Fruit fly (Drosophila melanogaster) whole organism, embryonic: ENCODE measurements around the gene CG31897.

Experiments used
- Abd-B ChIP-seq: fragments of 200-800 bp; sonication (Bioruptor generic); optimal IDR thresholded peaks from 2 replicates; lab custom pipeline; 2018; ENCODE audit warnings: missing biosample characterization, mild to moderate bottlenecking, missing genetic modification characterization, moderate library complexity
- Antp ChIP-seq: fragments of 200-800 bp; sonication (Bioruptor generic); optimal IDR thresholded peaks from 3 replicates; lab custom pipeline; 2016; ENCODE audit warnings: missing biosample characterization, missing genetic modification characterization
- CG10959 ChIP-seq: fragments of 200-800 bp; sonication (Bioruptor generic); IDR thresholded peaks from 2 replicates; pipeline ENCODE4 v1.3.6; 2022; ENCODE audit warnings: missing biosample characterization, missing genetic modification characterization
- CG11093 ChIP-seq: fragments of 200-800 bp; sonication (Bioruptor generic); IDR thresholded peaks from 3 replicates; pipeline ENCODE4 v1.3.6; 2022; ENCODE audit warnings: missing biosample characterization, missing genetic modification characterization
- CG12219 ChIP-seq: fragments of 200-800 bp; sonication (Bioruptor generic); optimal IDR thresholded peaks from 3 replicates; lab custom pipeline; 2018; ENCODE audit warnings: missing biosample characterization, mild to moderate bottlenecking, missing genetic modification characterization
- CG12391 ChIP-seq: fragments of 200-800 bp; sonication (Bioruptor generic); optimal IDR thresholded peaks from 3 replicates; lab custom pipeline; 2018; ENCODE audit warnings: missing biosample characterization, mild to moderate bottlenecking, missing genetic modification characterization, moderate library complexity
- CG13123 ChIP-seq: fragments of 200-800 bp; sonication (Bioruptor generic); optimal IDR thresholded peaks from 2 replicates; lab custom pipeline; 2016; ENCODE audit warnings: missing biosample characterization, missing genetic modification characterization
- CG14667 ChIP-seq: fragments of 200-800 bp; sonication (Bioruptor generic); IDR thresholded peaks from 2 replicates; pipeline ENCODE4 v1.3.6; 2022; ENCODE audit warnings: missing biosample characterization, missing genetic modification characterization
- CG17829 ChIP-seq: fragments of 200-800 bp; optimal IDR thresholded peaks from 2 replicates; lab custom pipeline; 2019; ENCODE audit warnings: missing biosample characterization, mild to moderate bottlenecking, missing genetic modification characterization, moderate library complexity
- CG18764 ChIP-seq: fragments of 200-800 bp; sonication (Bioruptor generic); optimal IDR thresholded peaks from 3 replicates; lab custom pipeline; 2016; ENCODE audit warnings: missing biosample characterization, missing genetic modification characterization
- CG31224 ChIP-seq: fragments of 200-800 bp; sonication (Bioruptor generic); IDR thresholded peaks from 2 replicates; pipeline ENCODE4 v1.3.6; 2022; ENCODE audit warnings: missing biosample characterization, missing genetic modification characterization
- CG33557 ChIP-seq: fragments of 200-800 bp; sonication (Bioruptor generic); optimal IDR thresholded peaks from 2 replicates; lab custom pipeline; 2019; ENCODE audit warnings: missing biosample characterization, mild to moderate bottlenecking, missing genetic modification characterization, moderate library complexity
- CG3407 ChIP-seq: fragments of 200-800 bp; sonication (Bioruptor generic); optimal IDR thresholded peaks from 2 replicates; lab custom pipeline; 2018; ENCODE audit warnings: missing biosample characterization, mild to moderate bottlenecking, missing genetic modification characterization
- CG4360 ChIP-seq: fragments of 200-800 bp; sonication (Bioruptor generic); IDR thresholded peaks from 2 replicates; pipeline ENCODE4 v1.3.6; 2022; ENCODE audit warnings: missing biosample characterization, missing genetic modification characterization
- CG7556 ChIP-seq: fragments of 200-800 bp; sonication (Bioruptor generic); optimal IDR thresholded peaks from 2 replicates; lab custom pipeline; 2017; ENCODE audit warnings: missing biosample characterization, mild to moderate bottlenecking, missing genetic modification characterization
- CG9215 ChIP-seq: fragments of 200-800 bp; sonication (Bioruptor generic); IDR thresholded peaks from 2 replicates; pipeline ENCODE4 v1.3.6; 2022; ENCODE audit warnings: missing biosample characterization, missing genetic modification characterization
- CG9876 ChIP-seq: fragments of 200-800 bp; sonication (Bioruptor generic); optimal IDR thresholded peaks from 2 replicates; lab custom pipeline; 2016; ENCODE audit warnings: missing biosample characterization, missing genetic modification characterization
- CHES-1-like ChIP-seq: fragments of 200-800 bp; sonication (Bioruptor generic); optimal IDR thresholded peaks from 2 replicates; lab custom pipeline; 2016; ENCODE audit warnings: missing biosample characterization, missing genetic modification characterization
- Chrac-16 ChIP-seq: fragments of 200-800 bp; sonication (Bioruptor generic); optimal IDR thresholded peaks from 3 replicates; lab custom pipeline; 2016; ENCODE audit warnings: missing biosample characterization, missing genetic modification characterization
- Dll ChIP-seq: fragments of 200-800 bp; sonication (Bioruptor generic); IDR thresholded peaks from 4 replicates; pipeline ENCODE4 v1.3.6; 2022; ENCODE audit warnings: missing biosample characterization, missing genetic modification characterization; ENCODE audit not compliant: partially characterized antibody
- Doc3 ChIP-seq: fragments of 200-800 bp; sonication (Bioruptor generic); IDR thresholded peaks from 3 replicates; pipeline ENCODE4 v1.3.6; 2022; ENCODE audit warnings: missing biosample characterization, missing genetic modification characterization; ENCODE audit not compliant: partially characterized antibody
- H15 ChIP-seq: fragments of 200-800 bp; sonication (Bioruptor generic); IDR thresholded peaks from 3 replicates; pipeline ENCODE4 v1.3.6; 2022; ENCODE audit warnings: missing biosample characterization, missing genetic modification characterization
- HLH54F ChIP-seq: fragments of 200-800 bp; sonication (Bioruptor generic); optimal IDR thresholded peaks from 3 replicates; lab custom pipeline; 2016; ENCODE audit warnings: missing biosample characterization, missing genetic modification characterization
- Hr39 ChIP-seq: fragments of >200 bp; optimal IDR thresholded peaks from 2 replicates; lab custom pipeline; 2017
- Kr ChIP-seq: fragments of 200-800 bp; sonication (Bioruptor generic); optimal IDR thresholded peaks from 2 replicates; lab custom pipeline; 2017; ENCODE audit warnings: missing biosample characterization, mild to moderate bottlenecking, missing genetic modification characterization
- Meics ChIP-seq: fragments of 200-800 bp; sonication (Bioruptor generic); optimal IDR thresholded peaks from 2 replicates; lab custom pipeline; 2017; ENCODE audit warnings: missing biosample characterization, mild to moderate bottlenecking, missing genetic modification characterization
- Myb ChIP-seq: fragments of 200-800 bp; sonication (Bioruptor generic); optimal IDR thresholded peaks from 2 replicates; lab custom pipeline; 2016; ENCODE audit warnings: missing biosample characterization, missing genetic modification characterization
- Nf-YB ChIP-seq: fragments of 200-800 bp; sonication (Bioruptor generic); optimal IDR thresholded peaks from 3 replicates; lab custom pipeline; 2019; ENCODE audit warnings: missing biosample characterization, mild to moderate bottlenecking, missing genetic modification characterization, moderate library complexity
- Sox100B ChIP-seq: fragments of 200-800 bp; sonication (Bioruptor generic); optimal IDR thresholded peaks from 3 replicates; lab custom pipeline; 2018; ENCODE audit warnings: missing biosample characterization, mild to moderate bottlenecking, missing genetic modification characterization
- Spps ChIP-seq: fragments of 200-800 bp; sonication (Bioruptor generic); optimal IDR thresholded peaks from 2 replicates; lab custom pipeline; 2018; ENCODE audit warnings: missing biosample characterization, mild to moderate bottlenecking, missing genetic modification characterization
- ac ChIP-seq: fragments of 200-800 bp; sonication (Bioruptor generic); optimal IDR thresholded peaks from 3 replicates; lab custom pipeline; 2017; ENCODE audit warnings: missing biosample characterization, mild to moderate bottlenecking, missing genetic modification characterization
- amos ChIP-seq: fragments of 200-800 bp; sonication (Bioruptor generic); IDR thresholded peaks from 2 replicates; pipeline ENCODE4 v1.3.6; 2022; ENCODE audit warnings: missing biosample characterization, missing genetic modification characterization; ENCODE audit not compliant: partially characterized antibody
- cato ChIP-seq: fragments of 200-800 bp; sonication (Bioruptor generic); optimal IDR thresholded peaks from 2 replicates; lab custom pipeline; 2016; ENCODE audit warnings: missing biosample characterization, missing genetic modification characterization, borderline replicate concordance
- caup ChIP-seq: fragments of 200-800 bp; sonication (Bioruptor generic); optimal IDR thresholded peaks from 3 replicates; lab custom pipeline; 2017; ENCODE audit warnings: missing biosample characterization, mild to moderate bottlenecking, missing genetic modification characterization, moderate library complexity; ENCODE audit not compliant: severe bottlenecking
- cg ChIP-seq: fragments of 200-800 bp; sonication (Bioruptor generic); optimal IDR thresholded peaks from 3 replicates; lab custom pipeline; 2019; ENCODE audit warnings: missing biosample characterization, mild to moderate bottlenecking, missing genetic modification characterization, moderate library complexity
- chn ChIP-seq: fragments of 200-800 bp; sonication (Bioruptor generic); optimal IDR thresholded peaks from 2 replicates; lab custom pipeline; 2016; ENCODE audit warnings: missing biosample characterization, missing genetic modification characterization
- ci ChIP-seq: fragments of 200-800 bp; sonication (Bioruptor generic); IDR thresholded peaks from 3 replicates; pipeline ENCODE4 v1.3.6; 2022; ENCODE audit warnings: missing biosample characterization, missing genetic modification characterization
- cwo ChIP-seq: fragments of 200-800 bp; sonication (Bioruptor generic); optimal IDR thresholded peaks from 3 replicates; lab custom pipeline; 2017; ENCODE audit warnings: missing biosample characterization, missing genetic modification characterization, mild to moderate bottlenecking, moderate library complexity, missing genetic modification reagents
- dati ChIP-seq: fragments of 200-800 bp; sonication (Bioruptor generic); IDR thresholded peaks from 2 replicates; pipeline ENCODE4 v1.3.6; 2022; ENCODE audit warnings: missing biosample characterization, missing genetic modification characterization
- exex ChIP-seq: fragments of 200-800 bp; sonication (Bioruptor generic); optimal IDR thresholded peaks from 4 replicates; lab custom pipeline; 2018; ENCODE audit warnings: missing biosample characterization, mild to moderate bottlenecking, missing genetic modification characterization, moderate library complexity
- fru ChIP-seq: fragments of >200 bp; optimal IDR thresholded peaks from 2 replicates; lab custom pipeline; 2017
- gsb ChIP-seq: fragments of 200-800 bp; sonication (Bioruptor generic); IDR thresholded peaks from 2 replicates; pipeline ENCODE4 v1.3.6; 2022; ENCODE audit warnings: missing biosample characterization, missing genetic modification characterization
- ken ChIP-seq: fragments of 200-800 bp; sonication (Bioruptor generic); IDR thresholded peaks from 3 replicates; pipeline ENCODE4 v1.3.6; 2022; ENCODE audit warnings: missing biosample characterization, missing genetic modification characterization
- knrl ChIP-seq: fragments of 200-800 bp; sonication (Bioruptor generic); IDR thresholded peaks from 3 replicates; pipeline ENCODE4 v1.3.6; 2022; ENCODE audit warnings: missing biosample characterization, missing genetic modification characterization; ENCODE audit not compliant: partially characterized antibody
- nom ChIP-seq: fragments of 200-800 bp; sonication (Bioruptor generic); optimal IDR thresholded peaks from 2 replicates; lab custom pipeline; 2017; ENCODE audit warnings: missing biosample characterization, missing genetic modification characterization, mild to moderate bottlenecking, moderate library complexity, missing genetic modification reagents
- pan ChIP-seq, 4 experiments: fragments of >200 bp in 3 of 4; fragments of 200-800 bp in 1 of 4; sonication (Bioruptor generic) in 1 of 4; optimal IDR thresholded peaks in 3 of 4; IDR thresholded peaks in 1 of 4; 2 replicates each; pipeline versions ENCODE4 v1.3.6 to Lab custom; 2017 to 2022; ENCODE audit warnings: missing biosample characterization in 2 of 4, missing genetic modification characterization in 2 of 4, mixed read lengths in 1 of 4
- rib ChIP-seq: fragments of 200-800 bp; sonication (Bioruptor generic); IDR thresholded peaks from 2 replicates; pipeline ENCODE4 v1.3.6; 2022; ENCODE audit warnings: missing biosample characterization, missing genetic modification characterization
- sens-2 ChIP-seq: fragments of 200-800 bp; sonication (Bioruptor generic); IDR thresholded peaks from 2 replicates; pipeline ENCODE4 v1.3.6; 2022; ENCODE audit warnings: missing biosample characterization, missing genetic modification characterization
- so ChIP-seq: fragments of 200-800 bp; sonication (Bioruptor generic); IDR thresholded peaks from 3 replicates; pipeline ENCODE4 v1.3.6; 2022; ENCODE audit warnings: missing biosample characterization, missing genetic modification characterization
- trem ChIP-seq: fragments of 200-800 bp; optimal IDR thresholded peaks from 3 replicates; lab custom pipeline; 2019; ENCODE audit warnings: missing biosample characterization, mild to moderate bottlenecking, missing genetic modification characterization, moderate library complexity
- tx ChIP-seq: fragments of 200-800 bp; sonication (Bioruptor generic); optimal IDR thresholded peaks from 2 replicates; lab custom pipeline; 2016; ENCODE audit warnings: missing biosample characterization, missing genetic modification characterization

Gene CG31897

dm6 chr2L:8485562-8485961 lies 43.3 kb downstream of the CG31897 start (continued):
- TF ChIP-seq cwo (GFP tag; lab: Kevin White, UChicago), result no peak
- TF ChIP-seq cato (GFP tag; lab: Kevin White, UChicago), result no peak
- no peak for TF ChIP-seq tx (GFP tag; lab: Kevin White, UChicago)
- no peak for TF ChIP-seq Hr39 (lab: Kevin White, UChicago)
- no peak for TF ChIP-seq caup (GFP tag; lab: Kevin White, UChicago)
- no peak for TF ChIP-seq CG13123 (GFP tag; lab: Kevin White, UChicago)
- TF ChIP-seq CG7556 (GFP tag; lab: Kevin White, UChicago), result no peak
- no peak for TF ChIP-seq cg (GFP tag; lab: Kevin White, UChicago)
- no peak for TF ChIP-seq H15 (GFP tag; lab: Robert Waterston, UW)
- TF ChIP-seq Dll, result 0 out of 4 replicates have a peak, but pooled peaks have one; percentile 26
- TF ChIP-seq exex (tag; lab: Kevin White, UChicago), result peak; percentile 37
- TF ChIP-seq amos (GFP tag; lab: Robert Waterston, UW), result peak; percentile 63
- TF ChIP-seq Nf-YB (GFP tag; lab: Kevin White, UChicago), result no peak
- TF ChIP-seq CG33557, result no peak
- no peak for TF ChIP-seq CG14667 (GFP tag; lab: Robert Waterston, UW)
- TF ChIP-seq ac (GFP tag; lab: Kevin White, UChicago), result no peak
- TF ChIP-seq ci, result peak; percentile 24; the same call in 1 of the 3 replicates
- no peak for TF ChIP-seq nom (GFP tag; lab: Kevin White, UChicago)
- TF ChIP-seq gsb (GFP tag; lab: Robert Waterston, UW), result no peak
- TF ChIP-seq pan (optimal IDR thresholded peaks at IDR 0.05; lab: Kevin White, UChicago), result no peak
- peak in 1 of 2 experiments; percentile 11 for TF ChIP-seq pan (GFP tag; optimal IDR thresholded peaks at IDR 0.05 in 1 of 2, IDR thresholded peaks at IDR 0.05 in 1 of 2)
- no peak for TF ChIP-seq Spps (tag; lab: Kevin White, UChicago)
- no peak for TF ChIP-seq CG12391 (tag; lab: Kevin White, UChicago)
- no peak for TF ChIP-seq CG11093 (GFP tag; lab: Robert Waterston, UW)
- no peak for TF ChIP-seq so (GFP tag; lab: Robert Waterston, UW)
- no peak for TF ChIP-seq Meics (GFP tag; lab: Kevin White, UChicago)
- no peak for TF ChIP-seq Abd-B (GFP tag; lab: Kevin White, UChicago)
- TF ChIP-seq CG9876 (GFP tag; lab: Kevin White, UChicago), result no peak
- no peak for TF ChIP-seq sens-2
- TF ChIP-seq ken (GFP tag; lab: Robert Waterston, UW), result no peak
- TF ChIP-seq dati (GFP tag; lab: Robert Waterston, UW), result no peak
- no peak for TF ChIP-seq trem (tag; lab: Kevin White, UChicago)
- TF ChIP-seq CG18764 (GFP tag; lab: Kevin White, UChicago), result no peak
- TF ChIP-seq CG12219 (GFP tag; lab: Kevin White, UChicago), result no peak
- no peak for TF ChIP-seq chn (GFP tag; lab: Kevin White, UChicago)
- TF ChIP-seq rib (GFP tag; lab: Robert Waterston, UW), result no peak
- no peak for TF ChIP-seq CG4360
- no peak for TF ChIP-seq HLH54F (GFP tag; lab: Kevin White, UChicago)
- peak; percentile 6 for TF ChIP-seq CG17829 (tag; lab: Kevin White, UChicago)
- no peak for TF ChIP-seq fru (lab: Kevin White, UChicago)
- TF ChIP-seq Kr (GFP tag; lab: Kevin White, UChicago), result no peak
- TF ChIP-seq CG31224, result no peak
- peak; percentile 22; the same call in 1 of the 3 replicates for TF ChIP-seq Doc3 (GFP tag; lab: Robert Waterston, UW)
- no peak for TF ChIP-seq CG3407 (GFP tag; lab: Kevin White, UChicago)
- no peak for TF ChIP-seq Antp (GFP tag; lab: Kevin White, UChicago)
- no peak for TF ChIP-seq CG9215 (GFP tag; lab: Robert Waterston, UW)
- peak; percentile 34; the same call in 1 of the 3 replicates for TF ChIP-seq knrl (GFP tag; lab: Robert Waterston, UW)
- TF ChIP-seq CHES-1-like, result no peak
- no peak for TF ChIP-seq CG10959
- TF ChIP-seq Chrac-16 (GFP tag; lab: Kevin White, UChicago), result no peak
- no peak for TF ChIP-seq Myb
- no peak for TF ChIP-seq Sox100B (GFP tag; lab: Kevin White, UChicago)
